Fruit fly (Drosophila melanogaster) whole organism, embryonic: ENCODE data around the gene CG11980.

ENCODE experiments used
- Aef1 ChIP-seq: fragments of 200-800 bp; sonication (Bioruptor generic); IDR thresholded peaks from 3 replicates; pipeline ENCODE4 v1.3.6; 2022; ENCODE audit warnings: missing biosample characterization, missing genetic modification characterization
- CG10147 ChIP-seq: fragments of 200-800 bp; sonication (Bioruptor generic); optimal IDR thresholded peaks from 2 replicates; lab custom pipeline; 2019; ENCODE audit warnings: missing biosample characterization, mild to moderate bottlenecking, missing genetic modification characterization, moderate library complexity
- CG10654 ChIP-seq: fragments of 200-800 bp; sonication (Bioruptor generic); optimal IDR thresholded peaks from 2 replicates; lab custom pipeline; 2016; ENCODE audit warnings: missing biosample characterization, missing genetic modification characterization
- CG10979 ChIP-seq: fragments of 200-800 bp; sonication (Bioruptor generic); optimal IDR thresholded peaks from 2 replicates; lab custom pipeline; 2018; ENCODE audit warnings: missing biosample characterization, mild to moderate bottlenecking, missing genetic modification characterization, moderate library complexity
- CG12659 ChIP-seq: fragments of 200-800 bp; sonication (Bioruptor generic); optimal IDR thresholded peaks from 3 replicates; lab custom pipeline; 2017; ENCODE audit warnings: mild to moderate bottlenecking, missing biosample characterization, missing genetic modification reagents, missing genetic modification characterization
- CG13894 ChIP-seq: fragments of 200-800 bp; sonication (Bioruptor generic); optimal IDR thresholded peaks from 3 replicates; lab custom pipeline; 2018; ENCODE audit warnings: missing biosample characterization, mild to moderate bottlenecking, missing genetic modification characterization, moderate library complexity
- CG14710 ChIP-seq: fragments of 200-800 bp; sonication (Bioruptor generic); optimal IDR thresholded peaks from 3 replicates; lab custom pipeline; 2019; ENCODE audit warnings: missing biosample characterization, mild to moderate bottlenecking, missing genetic modification characterization, moderate library complexity
- CG18476 ChIP-seq: fragments of 200-800 bp; sonication (Bioruptor generic); optimal IDR thresholded peaks from 2 replicates; lab custom pipeline; 2016; ENCODE audit warnings: missing biosample characterization, mild to moderate bottlenecking, missing genetic modification characterization
- CG30020 ChIP-seq: fragments of 200-800 bp; optimal IDR thresholded peaks from 2 replicates; lab custom pipeline; 2019; ENCODE audit warnings: missing biosample characterization, mild to moderate bottlenecking, missing genetic modification characterization, moderate library complexity
- CG3995 ChIP-seq: fragments of 200-800 bp; sonication (Bioruptor generic); optimal IDR thresholded peaks from 3 replicates; lab custom pipeline; 2016; ENCODE audit warnings: missing biosample characterization, missing genetic modification characterization
- CG42726 ChIP-seq: fragments of 200-800 bp; sonication (Bioruptor generic); IDR thresholded peaks from 2 replicates; pipeline ENCODE4 v1.3.6; 2022; ENCODE audit warnings: missing biosample characterization, missing genetic modification characterization; ENCODE audit not compliant: partially characterized antibody
- CG5245 ChIP-seq: fragments of 200-800 bp; sonication (Bioruptor generic); optimal IDR thresholded peaks from 3 replicates; lab custom pipeline; 2016; ENCODE audit warnings: missing biosample characterization, missing genetic modification characterization
- CG6765 ChIP-seq: fragments of 200-800 bp; sonication (Bioruptor generic); optimal IDR thresholded peaks from 3 replicates; lab custom pipeline; 2017; ENCODE audit warnings: missing biosample characterization, mild to moderate bottlenecking, missing genetic modification characterization
- CG6791 ChIP-seq: fragments of 200-800 bp; sonication (Bioruptor generic); IDR thresholded peaks from 3 replicates; pipeline ENCODE4 v1.3.6; 2022; ENCODE audit warnings: missing biosample characterization, missing genetic modification characterization; ENCODE audit not compliant: partially characterized antibody
- CG7271 ChIP-seq: fragments of 200-800 bp; sonication (Bioruptor generic); optimal IDR thresholded peaks from 2 replicates; lab custom pipeline; 2018; ENCODE audit warnings: missing biosample characterization, mild to moderate bottlenecking, missing genetic modification characterization, moderate library complexity
- CG7786 ChIP-seq: fragments of 200-800 bp; sonication (Bioruptor generic); optimal IDR thresholded peaks from 2 replicates; lab custom pipeline; 2016; ENCODE audit warnings: missing biosample characterization, missing genetic modification characterization
- CG8924 ChIP-seq: fragments of 200-800 bp; optimal IDR thresholded peaks from 3 replicates; lab custom pipeline; 2019; ENCODE audit warnings: missing biosample characterization, mild to moderate bottlenecking, missing genetic modification characterization, moderate library complexity
- CG9727 ChIP-seq: fragments of 200-800 bp; sonication (Bioruptor generic); optimal IDR thresholded peaks from 3 replicates; lab custom pipeline; 2017; ENCODE audit warnings: missing biosample characterization, mild to moderate bottlenecking, missing genetic modification characterization
- CHES-1-like ChIP-seq: fragments of 200-800 bp; sonication (Bioruptor generic); optimal IDR thresholded peaks from 2 replicates; lab custom pipeline; 2016; ENCODE audit warnings: missing biosample characterization, missing genetic modification characterization
- CTCF ChIP-seq: fragments of 200-800 bp; sonication (Bioruptor generic); optimal IDR thresholded peaks from 2 replicates; lab custom pipeline; 2017; ENCODE audit warnings: missing biosample characterization, mild to moderate bottlenecking, missing genetic modification characterization, moderate library complexity
- Chrac-16 ChIP-seq: fragments of 200-800 bp; sonication (Bioruptor generic); optimal IDR thresholded peaks from 3 replicates; lab custom pipeline; 2016; ENCODE audit warnings: missing biosample characterization, missing genetic modification characterization
- CrebB ChIP-seq: fragments of 200-800 bp; sonication (Bioruptor generic); optimal IDR thresholded peaks from 3 replicates; lab custom pipeline; 2018; ENCODE audit warnings: missing biosample characterization, mild to moderate bottlenecking, missing genetic modification characterization
- HHEX ChIP-seq: fragments of 200-800 bp; sonication (Bioruptor generic); optimal IDR thresholded peaks from 3 replicates; lab custom pipeline; 2017; ENCODE audit warnings: missing biosample characterization, mild to moderate bottlenecking, missing genetic modification characterization, missing genetic modification reagents
- Hr3 ChIP-seq: fragments of 200-800 bp; sonication (Bioruptor generic); optimal IDR thresholded peaks from 3 replicates; lab custom pipeline; 2016; ENCODE audit warnings: missing biosample characterization, missing genetic modification characterization
- Hr51 ChIP-seq, 2 experiments: fragments of 200-800 bp; sonication (Bioruptor generic); optimal IDR thresholded peaks; 2 replicates in 1 of 2; 3 replicates in 1 of 2; lab custom pipeline; 2016 to 2018; ENCODE audit warnings: missing biosample characterization in 2 of 2, missing genetic modification characterization in 2 of 2, mild to moderate bottlenecking in 1 of 2, moderate library complexity in 1 of 2
- NFAT ChIP-seq: fragments of 200-800 bp; sonication (Bioruptor generic); IDR thresholded peaks from 2 replicates; pipeline ENCODE4 v1.3.6; 2022; ENCODE audit warnings: missing biosample characterization, missing genetic modification characterization
- Pdp1 ChIP-seq, 2 experiments: fragments of 200-800 bp; sonication (Bioruptor generic); optimal IDR thresholded peaks; 3 replicates each; lab custom pipeline; 2016; ENCODE audit warnings: missing biosample characterization in 2 of 2, missing genetic modification characterization in 2 of 2, mild to moderate bottlenecking in 1 of 2, moderate library complexity in 1 of 2
- Sry-δ ChIP-seq: fragments of 200-800 bp; sonication (Bioruptor generic); optimal IDR thresholded peaks from 2 replicates; lab custom pipeline; 2016; ENCODE audit warnings: missing biosample characterization, missing genetic modification characterization
- Trl ChIP-seq, 3 experiments: fragments of >200 bp in 2 of 3; fragments of 200-800 bp in 1 of 3; sonication (Bioruptor generic) in 1 of 3; optimal IDR thresholded peaks; 2 replicates in 1 of 3; 3 replicates in 2 of 3; lab custom pipeline; 2016 to 2017; ENCODE audit warnings: missing biosample characterization in 1 of 3, missing genetic modification characterization in 1 of 3
- YL-1 ChIP-seq: fragments of 200-800 bp; sonication (Bioruptor generic); optimal IDR thresholded peaks from 3 replicates; lab custom pipeline; 2017; ENCODE audit warnings: missing biosample characterization, mild to moderate bottlenecking, missing genetic modification characterization
- cas ChIP-seq: fragments of 200-800 bp; sonication (Bioruptor generic); IDR thresholded peaks from 2 replicates; pipeline ENCODE4 v1.3.6; 2022; ENCODE audit warnings: missing biosample characterization, missing genetic modification characterization
- cwo ChIP-seq: fragments of 200-800 bp; sonication (Bioruptor generic); optimal IDR thresholded peaks from 3 replicates; lab custom pipeline; 2017; ENCODE audit warnings: missing biosample characterization, missing genetic modification characterization, mild to moderate bottlenecking, moderate library complexity, missing genetic modification reagents
- fd102C ChIP-seq: fragments of 200-800 bp; sonication (Bioruptor generic); optimal IDR thresholded peaks from 2 replicates; lab custom pipeline; 2018; ENCODE audit warnings: missing biosample characterization, mild to moderate bottlenecking, missing genetic modification characterization, moderate library complexity
- gce ChIP-seq: fragments of 200-800 bp; sonication (Bioruptor generic); IDR thresholded peaks from 3 replicates; pipeline ENCODE4 v1.3.6; 2022; ENCODE audit warnings: missing biosample characterization, missing genetic modification characterization
- gro ChIP-seq: fragments of 200-800 bp; sonication (Bioruptor generic); optimal IDR thresholded peaks from 2 replicates; lab custom pipeline; 2016; ENCODE audit warnings: missing biosample characterization, missing genetic modification characterization
- hkb ChIP-seq, 2 experiments: fragments of 200-800 bp in 1 of 2; fragments of >200 bp in 1 of 2; sonication (Bioruptor generic) in 1 of 2; IDR thresholded peaks in 1 of 2; optimal IDR thresholded peaks in 1 of 2; 2 replicates each; pipeline versions ENCODE4 v1.3.6 to Lab custom; 2017 to 2022; ENCODE audit warnings: missing biosample characterization in 1 of 2, missing genetic modification characterization in 1 of 2
- mirr ChIP-seq: fragments of 200-800 bp; sonication (Bioruptor generic); optimal IDR thresholded peaks from 3 replicates; lab custom pipeline; 2018; ENCODE audit warnings: missing biosample characterization, mild to moderate bottlenecking, missing genetic modification characterization
- nerfin-1 ChIP-seq: fragments of 200-800 bp; sonication (Bioruptor generic); optimal IDR thresholded peaks from 3 replicates; lab custom pipeline; 2019; ENCODE audit warnings: missing biosample characterization, mild to moderate bottlenecking, missing genetic modification characterization, moderate library complexity
- nerfin-2 ChIP-seq: fragments of 200-800 bp; sonication (Bioruptor generic); IDR thresholded peaks from 2 replicates; pipeline ENCODE4 v1.3.6; 2022; ENCODE audit warnings: missing biosample characterization, missing genetic modification characterization; ENCODE audit not compliant: partially characterized antibody
- p53 ChIP-seq: fragments of 200-800 bp; sonication (Bioruptor generic); optimal IDR thresholded peaks from 2 replicates; lab custom pipeline; 2016; ENCODE audit warnings: missing biosample characterization, missing genetic modification characterization
- pb ChIP-seq: fragments of 200-800 bp; sonication (Bioruptor generic); optimal IDR thresholded peaks from 3 replicates; lab custom pipeline; 2016; ENCODE audit warnings: missing biosample characterization, missing genetic modification characterization
- peb ChIP-seq: fragments of 200-800 bp; sonication (Bioruptor generic); IDR thresholded peaks from 2 replicates; pipeline ENCODE4 v1.3.6; 2022; ENCODE audit warnings: missing biosample characterization, missing genetic modification characterization
- pum ChIP-seq: fragments of 200-800 bp; sonication (Bioruptor generic); optimal IDR thresholded peaks from 2 replicates; lab custom pipeline; 2016; ENCODE audit warnings: missing biosample characterization, missing genetic modification characterization
- sna ChIP-seq: fragments of 200-800 bp; sonication (Bioruptor generic); IDR thresholded peaks from 2 replicates; pipeline ENCODE4 v1.3.6; 2022; ENCODE audit warnings: missing biosample characterization, missing genetic modification characterization; ENCODE audit not compliant: partially characterized antibody
- tap ChIP-seq: fragments of 200-800 bp; optimal IDR thresholded peaks from 3 replicates; lab custom pipeline; 2019; ENCODE audit warnings: missing biosample characterization, mild to moderate bottlenecking, missing genetic modification characterization, moderate library complexity
- trem ChIP-seq: fragments of 200-800 bp; optimal IDR thresholded peaks from 3 replicates; lab custom pipeline; 2019; ENCODE audit warnings: missing biosample characterization, mild to moderate bottlenecking, missing genetic modification characterization, moderate library complexity
- unc-4 ChIP-seq: fragments of 200-800 bp; sonication (Bioruptor generic); IDR thresholded peaks from 2 replicates; pipeline ENCODE4 v1.3.6; 2022; ENCODE audit warnings: missing biosample characterization, missing genetic modification characterization; ENCODE audit not compliant: partially characterized antibody
- zfh2 ChIP-seq: fragments of 200-800 bp; sonication (Bioruptor generic); optimal IDR thresholded peaks from 2 replicates; lab custom pipeline; 2016; ENCODE audit warnings: missing biosample characterization, missing genetic modification characterization

CG11980 gene

DNA sequence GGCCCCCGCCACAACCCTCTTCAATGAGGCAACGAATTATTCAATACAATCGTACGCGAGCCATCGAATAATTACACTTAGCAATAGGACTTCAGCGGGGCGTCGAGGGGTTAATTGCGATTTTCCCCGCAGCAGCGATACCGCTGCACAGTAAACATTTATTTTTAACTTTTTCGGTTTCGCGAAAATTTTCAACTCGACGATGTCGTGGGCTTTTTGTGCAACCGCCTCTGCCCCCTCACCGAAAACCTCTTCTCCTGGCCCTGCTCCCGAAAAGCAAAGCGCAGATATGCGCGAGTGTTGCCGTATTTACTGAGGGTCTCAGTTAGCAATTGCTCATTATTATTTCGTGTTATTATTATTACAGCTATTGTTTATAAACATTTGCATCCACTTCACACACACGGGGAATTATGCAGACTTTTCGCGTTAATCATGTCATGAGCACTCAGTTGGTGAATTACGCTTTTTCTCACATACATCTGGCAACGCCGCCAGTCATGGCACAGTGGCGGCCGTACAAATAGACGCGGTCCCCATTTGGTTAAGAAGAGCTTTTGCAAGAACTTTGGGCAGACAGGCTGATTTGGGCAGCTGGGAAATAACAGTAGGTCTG lies 10.1 kb downstream of the CG11980 start (continued):
- TF ChIP-seq Trl (optimal IDR thresholded peaks at IDR 0.05; lab: Kevin White, UChicago), result peak in 1 of 2 experiments; percentile 38
- TF ChIP-seq Trl (GFP tag; optimal IDR thresholded peaks at IDR 0.05; lab: Kevin White, UChicago), result peak; percentile 67
- peak; percentile 65 for TF ChIP-seq CG7786 (GFP tag; lab: Kevin White, UChicago)
- peak; percentile 63 for TF ChIP-seq cwo
- peak; percentile 26 for TF ChIP-seq CG14710 (tag; lab: Kevin White, UChicago)
- TF ChIP-seq nerfin-2, result peak; percentile 14; the same call in 1 of the 2 replicates
- no peak for TF ChIP-seq CG42726 (GFP tag; lab: Robert Waterston, UW)
- TF ChIP-seq zfh2 (GFP tag; lab: Kevin White, UChicago), result peak; percentile 55
- peak; percentile 26 for TF ChIP-seq CG9727 (GFP tag; lab: Kevin White, UChicago)
- TF ChIP-seq Chrac-16 (GFP tag; lab: Kevin White, UChicago), result peak; percentile 51
- TF ChIP-seq CG18476 (GFP tag; lab: Kevin White, UChicago), result peak; percentile 17
- peak; percentile 24 for TF ChIP-seq CrebB
- peak; percentile 7 for TF ChIP-seq CG10147 (GFP tag; lab: Kevin White, UChicago)
- TF ChIP-seq Hr3, result peak; percentile 16
- TF ChIP-seq CG30020, result peak; percentile 16
- TF ChIP-seq CG5245 (GFP tag; lab: Kevin White, UChicago), result peak; percentile 32
- TF ChIP-seq gce (GFP tag; lab: Robert Waterston, UW), result no peak
- TF ChIP-seq CG8924 (tag; lab: Kevin White, UChicago), result peak; percentile 51
- TF ChIP-seq Sry-δ (GFP tag; lab: Kevin White, UChicago), result peak; percentile 26
- TF ChIP-seq Pdp1 (GFP tag; optimal IDR thresholded peaks at IDR 0.05; lab: Kevin White, UChicago), result peak; percentile 61 to 95
- TF ChIP-seq hkb (optimal IDR thresholded peaks at IDR 0.05; lab: Kevin White, UChicago), result peak; percentile 33
- 0 out of 2 replicates have a peak, but pooled peaks have one; percentile 12 for TF ChIP-seq hkb (GFP tag; IDR thresholded peaks at IDR 0.05; lab: Robert Waterston, UW)
- peak; percentile 8 for TF ChIP-seq CHES-1-like (GFP tag; lab: Kevin White, UChicago)
- TF ChIP-seq CG7271 (tag; lab: Kevin White, UChicago), result no peak
- TF ChIP-seq tap (tag; lab: Kevin White, UChicago), result no peak
- no peak for TF ChIP-seq cas (GFP tag; lab: Robert Waterston, UW)
- peak; percentile 49 for TF ChIP-seq CTCF (GFP tag; lab: Kevin White, UChicago)
- peak; percentile 25 for TF ChIP-seq nerfin-1 (tag; lab: Kevin White, UChicago)
- TF ChIP-seq peb (GFP tag; lab: Robert Waterston, UW), result 0 out of 2 replicates have a peak, but pooled peaks have one; percentile 6
- TF ChIP-seq fd102C, result no peak
- TF ChIP-seq CG3995 (GFP tag; lab: Kevin White, UChicago), result peak; percentile 33
- no peak for TF ChIP-seq CG13894 (tag; lab: Kevin White, UChicago)
- TF ChIP-seq Hr51 (GFP tag; optimal IDR thresholded peaks at IDR 0.05; lab: Kevin White, UChicago), result no peak
- TF ChIP-seq gro (GFP tag; lab: Kevin White, UChicago), result peak; percentile 67
- peak; percentile 61 for TF ChIP-seq CG12659 (GFP tag; lab: Kevin White, UChicago)
- peak; percentile 89 for TF ChIP-seq YL-1 (GFP tag; lab: Kevin White, UChicago)
- TF ChIP-seq CG6791 (GFP tag; lab: Robert Waterston, UW), result no peak
- TF ChIP-seq p53 (GFP tag; lab: Kevin White, UChicago), result peak; percentile 32
- no peak; the same call in 1 of the 2 replicates for TF ChIP-seq unc-4
- peak; percentile 10 for TF ChIP-seq CG10654 (GFP tag; lab: Kevin White, UChicago)
- peak; percentile 9 for TF ChIP-seq CG6765 (GFP tag; lab: Kevin White, UChicago)
- peak; percentile 19 for TF ChIP-seq CG10979 (tag; lab: Kevin White, UChicago)
- TF ChIP-seq pb, result peak; percentile 63
- no peak for TF ChIP-seq Aef1 (GFP tag; lab: Robert Waterston, UW)
- peak; percentile 28 for TF ChIP-seq pum (GFP tag; lab: Kevin White, UChicago)
- peak; percentile 27 for TF ChIP-seq HHEX (GFP tag; lab: Kevin White, UChicago)
- 0 out of 2 replicates have a peak, but pooled peaks have one; percentile 46 for TF ChIP-seq sna (GFP tag; lab: Robert Waterston, UW)
- TF ChIP-seq mirr (GFP tag; lab: Kevin White, UChicago), result no peak
- TF ChIP-seq trem, result peak; percentile 39
- TF ChIP-seq NFAT (GFP tag; lab: Robert Waterston, UW), result no peak
